Fruit fly (Drosophila melanogaster) whole organism: ENCODE results near the gene CG31457.

Source experiments
- CG8478 ChIP-seq: fragments of >200 bp; optimal IDR thresholded peaks from 2 replicates; lab custom pipeline; 2018; ENCODE audit warnings: inconsistent platforms
- EcR ChIP-seq, 2 experiments: fragments of >200 bp; optimal IDR thresholded peaks; 2 replicates each; lab custom pipeline; 2017; ENCODE audit warnings: missing biosample characterization in 2 of 2, missing genetic modification characterization in 2 of 2, missing genetic modification reagents in 2 of 2
- psq ChIP-seq: fragments of >200 bp; optimal IDR thresholded peaks from 2 replicates; lab custom pipeline; 2017
- usp ChIP-seq: fragments of >200 bp; optimal IDR thresholded peaks from 2 replicates; lab custom pipeline; 2017; ENCODE audit warnings: missing biosample characterization, missing genetic modification characterization, mixed read lengths

dm6 chr3R:23147058-23147457 is 19.3 kb upstream of the CG31457 start:
- TF ChIP-seq psq (lab: Kevin White, UChicago) (no peak), usp (GFP tag; lab: Kevin White, UChicago) (no peak), CG8478 (no peak), EcR (GFP tag; optimal IDR thresholded peaks at IDR 0.05; lab: Kevin White, UChicago) (no peak)
